Worm (Caenorhabditis elegans): ENCODE measurements around the gene H37A05.2.

ce11 chrV:13611782-13612181, 22.3 kb downstream of the H37A05.2 start, which contains the start of gene spig-9:
- no peak for TF ChIP-seq nhr-76 (tag; optimal IDR thresholded peaks at IDR 0.05)
- no peak for TF ChIP-seq mep-1 (tag; optimal IDR thresholded peaks at IDR 0.05)

All from whole organism, mixed stage, embryonic.